Worm (Caenorhabditis elegans): ENCODE data around the gene mob-2.

- TF ChIP-seq unc-62 (GFP tag; optimal IDR thresholded peaks at IDR 0.05): no peak
- TF ChIP-seq sem-2 (GFP tag; optimal IDR thresholded peaks at IDR 0.05): no peak
- no peak for TF ChIP-seq pha-4 (tag; optimal IDR thresholded peaks at IDR 0.05)
- no peak for TF ChIP-seq nhr-12 (tag; optimal IDR thresholded peaks at IDR 0.05)
- TF ChIP-seq nhr-76 (tag; optimal IDR thresholded peaks at IDR 0.05): no peak
- no peak for TF ChIP-seq mab-5 (tag; optimal IDR thresholded peaks at IDR 0.05)
- no peak for TF ChIP-seq nhr-28 (tag; optimal IDR thresholded peaks at IDR 0.05)
These were observed 11.4 kb downstream of the mob-2 start for ce11 chrX:13158487-13158886.

All from whole organism, mixed stage, embryonic.